Worm (Caenorhabditis elegans) whole organism, young adult: ENCODE results near the gene mpz-3.

Experiments
- F39B2.1 ChIP-seq: fragments of 200-800 bp; sonication (Bioruptor generic); IDR thresholded peaks from 2 replicates; pipeline ENCODE4 v1.3.6; 2022; ENCODE audit warnings: missing genetic modification reagents, missing genetic modification characterization, missing compliant biosample characterization
- ama-1 ChIP-seq, 3 experiments: fragments of 150-350 bp in 1 of 3; sonication (generic microtip) in 2 of 3; optimal IDR thresholded peaks; 2 replicates each; lab custom pipeline; 2014 to 2018; ENCODE audit warnings: missing biosample characterization in 2 of 3, missing genetic modification characterization in 2 of 3, missing genetic modification reagents in 2 of 3
- attf-6 ChIP-seq: fragments of 200-800 bp; sonication (Bioruptor generic); IDR thresholded peaks from 2 replicates; pipeline ENCODE4 v1.3.6; 2022; ENCODE audit warnings: missing genetic modification reagents, missing genetic modification characterization, missing compliant biosample characterization
- ceh-91 ChIP-seq: fragments of 200-800 bp; sonication (Bioruptor generic); IDR thresholded peaks from 2 replicates; pipeline ENCODE4 v1.3.6; 2022; ENCODE audit warnings: missing genetic modification reagents, missing genetic modification characterization, missing compliant biosample characterization
- fkh-3 ChIP-seq: sonication (generic microtip); optimal IDR thresholded peaks from 2 replicates; lab custom pipeline; 2016; ENCODE audit warnings: mild to moderate bottlenecking, missing genetic modification characterization, missing compliant biosample characterization
- hmg-20 ChIP-seq: fragments of 200-800 bp; sonication (Bioruptor generic); IDR thresholded peaks from 2 replicates; pipeline ENCODE4 v1.3.6; 2022; ENCODE audit warnings: missing genetic modification reagents, missing genetic modification characterization, missing compliant biosample characterization
- pbrm-1 ChIP-seq: fragments of 200-800 bp; sonication (Bioruptor generic); IDR thresholded peaks from 2 replicates; pipeline ENCODE4 v1.3.6; 2022; ENCODE audit warnings: missing genetic modification reagents, missing genetic modification characterization, missing compliant biosample characterization
- pha-4 ChIP-seq: fragments of 150-350 bp; sonication (generic microtip); optimal IDR thresholded peaks from 2 replicates; lab custom pipeline; 2014; ENCODE audit warnings: missing biosample characterization, missing genetic modification reagents, missing genetic modification characterization
- sptf-2 ChIP-seq: fragments of 200-800 bp; sonication (Bioruptor generic); optimal IDR thresholded peaks from 2 replicates; lab custom pipeline; 2018; ENCODE audit warnings: mild to moderate bottlenecking, missing genetic modification characterization, missing compliant biosample characterization
- tbp1 ChIP-seq: fragments of 200-800 bp; sonication (Bioruptor generic); optimal IDR thresholded peaks from 2 replicates; lab custom pipeline; 2018; ENCODE audit warnings: mild to moderate bottlenecking, missing genetic modification characterization, missing compliant biosample characterization
- unc-62 ChIP-seq: fragments of 150-350 bp; optimal IDR thresholded peaks from 2 replicates; lab custom pipeline; 2014; ENCODE audit warnings: missing biosample characterization, missing genetic modification reagents, missing genetic modification characterization
- ztf-3 ChIP-seq: fragments of 200-800 bp; sonication (Bioruptor generic); optimal IDR thresholded peaks from 2 replicates; lab custom pipeline; 2018; ENCODE audit warnings: mild to moderate bottlenecking, missing genetic modification characterization, missing compliant biosample characterization

DNA sequence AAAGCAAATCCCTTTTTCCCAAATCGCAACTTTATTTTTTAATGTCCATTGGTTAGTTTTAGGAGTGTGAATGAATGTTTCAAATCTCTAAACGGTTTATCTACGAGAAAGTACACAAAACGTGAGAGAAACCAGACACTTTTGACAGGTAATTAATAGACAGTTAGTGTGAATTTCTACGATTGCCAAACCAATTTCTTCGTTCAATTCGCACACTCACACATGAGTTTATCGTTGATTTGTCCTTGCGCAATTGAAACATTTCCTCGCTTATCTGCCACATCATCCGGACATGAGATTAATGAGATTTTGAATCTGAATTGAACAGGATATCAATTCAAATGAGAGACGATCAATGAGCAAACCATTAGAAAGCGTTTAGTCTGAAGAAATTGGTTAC is 45.1 kb upstream of the mpz-3 start:
- no peak for TF ChIP-seq F39B2.1 (GFP tag; lab: Robert Waterston, UW)
- no peak for TF ChIP-seq fkh-3 (tag; lab: Kevin White, UChicago)
- no peak for TF ChIP-seq unc-62 (GFP tag; lab: Kevin White, UChicago)
- TF ChIP-seq pbrm-1 (GFP tag; lab: Robert Waterston, UW): no peak
- no peak for TF ChIP-seq ztf-3 (GFP tag; lab: Kevin White, UChicago)
- no peak for TF ChIP-seq pha-4
- TF ChIP-seq attf-6 (GFP tag; lab: Robert Waterston, UW): no peak
- no peak for TF ChIP-seq tbp1 (GFP tag; lab: Kevin White, UChicago)
- no peak for TF ChIP-seq ceh-91 (GFP tag; lab: Robert Waterston, UW)
- no peak for TF ChIP-seq hmg-20 (GFP tag; lab: Robert Waterston, UW)
- TF ChIP-seq sptf-2 (GFP tag; lab: Kevin White, UChicago): no peak
- TF ChIP-seq ama-1 (optimal IDR thresholded peaks at IDR 0.05; lab: Kevin White, UChicago): no peak
- TF ChIP-seq ama-1 (GFP tag; optimal IDR thresholded peaks at IDR 0.05; lab: Kevin White, UChicago): no peak
